Worm (Caenorhabditis elegans) whole organism, midembryonic: ENCODE results near the gene srz-95.

Experiments
- T22C8.4 ChIP-seq: fragments of 200-800 bp; sonication (Bioruptor generic); IDR thresholded peaks from 2 replicates; pipeline ENCODE4 v1.3.6; 2022; ENCODE audit warnings: missing genetic modification characterization, missing compliant biosample characterization
- cog-1 ChIP-seq: sonication (generic microtip); optimal IDR thresholded peaks from 2 replicates; lab custom pipeline; 2016; ENCODE audit warnings: missing genetic modification characterization, missing compliant biosample characterization
- flt-1 ChIP-seq: fragments of 200-800 bp; sonication (Bioruptor generic); IDR thresholded peaks from 2 replicates; pipeline ENCODE4 v1.3.6; 2022; ENCODE audit warnings: missing genetic modification characterization, missing compliant biosample characterization
- klf-2 ChIP-seq: fragments of 200-800 bp; sonication (Bioruptor generic); conservative IDR thresholded peaks from 2 replicates; pipeline ENCODE4 v1.3.6; 2022; ENCODE audit warnings: missing genetic modification reagents, missing genetic modification characterization, missing compliant biosample characterization
- ref-1 ChIP-seq: fragments of 200-800 bp; sonication (Bioruptor generic); conservative IDR thresholded peaks from 2 replicates; pipeline ENCODE4 v1.3.6; 2022; ENCODE audit warnings: missing genetic modification reagents, missing genetic modification characterization, missing compliant biosample characterization
- tab-1 ChIP-seq: fragments of 200-800 bp; sonication (Bioruptor generic); IDR thresholded peaks from 2 replicates; pipeline ENCODE4 v1.3.6; 2022; ENCODE audit warnings: missing genetic modification characterization, missing compliant biosample characterization
- ztf-23 ChIP-seq: fragments of 200-800 bp; sonication (Bioruptor generic); IDR thresholded peaks from 2 replicates; pipeline ENCODE4 v1.3.6; 2022; ENCODE audit warnings: missing genetic modification reagents, missing genetic modification characterization, missing compliant biosample characterization

ce11 chrV:17000635-17001034 is 8.8 kb downstream of the srz-95 start:
- TF ChIP-seq ztf-23 = no peak
- no peak for TF ChIP-seq ref-1
- TF ChIP-seq tab-1 (GFP tag; lab: Robert Waterston, UW) = no peak
- TF ChIP-seq T22C8.4 = no peak
- no peak for TF ChIP-seq klf-2 (GFP tag; lab: Robert Waterston, UW)
- no peak for TF ChIP-seq flt-1 (GFP tag; lab: Robert Waterston, UW)
- no peak for TF ChIP-seq cog-1 (tag; lab: Kevin White, UChicago)
